Fruit fly (Drosophila melanogaster) whole organism, embryonic: ENCODE measurements around the gene CheA7a.

Experiments used
- ATbp ChIP-seq: fragments of 200-800 bp; sonication (Bioruptor generic); optimal IDR thresholded peaks from 2 replicates; lab custom pipeline; 2017; ENCODE audit warnings: missing biosample characterization, mild to moderate bottlenecking, missing genetic modification characterization, missing genetic modification reagents
- CG15514 ChIP-seq: fragments of 200-800 bp; sonication (Bioruptor generic); optimal IDR thresholded peaks from 3 replicates; lab custom pipeline; 2017; ENCODE audit warnings: missing biosample characterization, missing genetic modification characterization, mild to moderate bottlenecking, moderate library complexity, missing genetic modification reagents
- CG17328 ChIP-seq: fragments of 200-800 bp; sonication (Bioruptor generic); IDR thresholded peaks from 2 replicates; pipeline ENCODE4 v1.3.6; 2022; ENCODE audit warnings: missing biosample characterization, missing genetic modification characterization
- CG9609 ChIP-seq: fragments of 200-800 bp; sonication (Bioruptor generic); optimal IDR thresholded peaks from 3 replicates; lab custom pipeline; 2016; ENCODE audit warnings: missing biosample characterization, missing genetic modification characterization
- CG9817 ChIP-seq: fragments of 200-800 bp; sonication (Bioruptor generic); optimal IDR thresholded peaks from 2 replicates; lab custom pipeline; 2018; ENCODE audit warnings: missing biosample characterization, mild to moderate bottlenecking, missing genetic modification characterization, moderate library complexity
- Hmx ChIP-seq: fragments of 200-800 bp; sonication (Bioruptor generic); optimal IDR thresholded peaks from 2 replicates; lab custom pipeline; 2016; ENCODE audit warnings: missing biosample characterization, missing genetic modification characterization
- Hr78 ChIP-seq, 2 experiments: fragments of 200-800 bp in 1 of 2; fragments of >200 bp in 1 of 2; sonication (Bioruptor generic) in 1 of 2; optimal IDR thresholded peaks; 2 replicates each; lab custom pipeline; 2017 to 2019; ENCODE audit warnings: missing biosample characterization in 2 of 2, missing genetic modification characterization in 2 of 2, mild to moderate bottlenecking in 1 of 2, moderate library complexity in 1 of 2
- Pdp1 ChIP-seq, 2 experiments: fragments of 200-800 bp; sonication (Bioruptor generic); optimal IDR thresholded peaks; 3 replicates each; lab custom pipeline; 2016; ENCODE audit warnings: missing biosample characterization in 2 of 2, missing genetic modification characterization in 2 of 2, mild to moderate bottlenecking in 1 of 2, moderate library complexity in 1 of 2
- bsh ChIP-seq, 2 experiments: fragments of 200-800 bp; sonication (Bioruptor generic); optimal IDR thresholded peaks; 2 replicates each; lab custom pipeline; 2017 to 2018; ENCODE audit warnings: mild to moderate bottlenecking in 2 of 2, missing biosample characterization in 2 of 2, missing genetic modification characterization in 2 of 2, moderate library complexity in 1 of 2
- gro ChIP-seq: fragments of 200-800 bp; sonication (Bioruptor generic); optimal IDR thresholded peaks from 2 replicates; lab custom pipeline; 2016; ENCODE audit warnings: missing biosample characterization, missing genetic modification characterization
- odd ChIP-seq: fragments of 200-800 bp; sonication (Bioruptor generic); optimal IDR thresholded peaks from 2 replicates; lab custom pipeline; 2017; ENCODE audit warnings: missing biosample characterization, mild to moderate bottlenecking, missing genetic modification characterization
- tna ChIP-seq: fragments of 200-800 bp; sonication (Bioruptor generic); IDR thresholded peaks from 2 replicates; pipeline ENCODE4 v1.3.6; 2022; ENCODE audit warnings: missing biosample characterization, missing genetic modification characterization; ENCODE audit not compliant: partially characterized antibody

DNA sequence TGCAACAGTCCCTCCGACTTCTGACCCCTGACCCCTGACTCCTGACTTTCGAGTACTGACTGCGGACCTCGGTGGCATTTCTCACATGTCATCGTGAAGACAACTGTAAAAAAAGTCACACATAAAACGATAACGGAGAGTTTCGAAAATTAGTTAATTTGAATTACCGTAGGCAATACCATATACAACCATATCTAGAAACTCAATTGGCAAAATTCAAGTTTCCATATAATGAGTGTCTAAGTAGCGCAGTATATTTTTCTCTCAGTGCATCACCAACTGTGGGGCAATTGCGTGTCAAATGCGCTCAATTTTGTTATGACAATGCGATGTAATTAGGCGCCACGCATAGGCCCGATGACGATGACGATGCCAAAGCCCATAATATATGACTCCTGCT lies 37.1 kb downstream of the CheA7a start:
- TF ChIP-seq gro (GFP tag; lab: Kevin White, UChicago) = no peak
- TF ChIP-seq Pdp1 (GFP tag; optimal IDR thresholded peaks at IDR 0.05; lab: Kevin White, UChicago) = no peak
- TF ChIP-seq CG9609 (GFP tag; lab: Kevin White, UChicago) = no peak
- no peak for TF ChIP-seq CG17328
- TF ChIP-seq CG15514 (GFP tag; lab: Kevin White, UChicago) = no peak
- no peak for TF ChIP-seq odd (GFP tag; lab: Kevin White, UChicago)
- no peak for TF ChIP-seq Hmx (GFP tag; lab: Kevin White, UChicago)
- no peak for TF ChIP-seq tna (GFP tag; lab: Robert Waterston, UW)
- no peak for TF ChIP-seq ATbp (GFP tag; lab: Kevin White, UChicago)
- no peak for TF ChIP-seq bsh (GFP tag; optimal IDR thresholded peaks at IDR 0.05; lab: Kevin White, UChicago)
- TF ChIP-seq CG9817 (tag; lab: Kevin White, UChicago) = no peak
- TF ChIP-seq Hr78 (GFP tag; optimal IDR thresholded peaks at IDR 0.05; lab: Kevin White, UChicago) = peak in 1 of 2 experiments; percentile 18
